Fruit fly (Drosophila melanogaster) whole organism, embryonic: ENCODE data around the gene Tmhs.

Source experiments
- CG10565 ChIP-seq: fragments of 200-800 bp; sonication (Bioruptor generic); optimal IDR thresholded peaks from 3 replicates; lab custom pipeline; 2016; ENCODE audit warnings: missing biosample characterization, mild to moderate bottlenecking, missing genetic modification characterization
- CG11560 ChIP-seq: fragments of 200-800 bp; sonication (Bioruptor generic); IDR thresholded peaks from 3 replicates; pipeline ENCODE4 v1.3.6; 2022; ENCODE audit warnings: missing biosample characterization, missing genetic modification characterization
- CG12744 ChIP-seq: fragments of 200-800 bp; sonication (Bioruptor generic); optimal IDR thresholded peaks from 2 replicates; lab custom pipeline; 2016; ENCODE audit warnings: missing biosample characterization, missing genetic modification characterization
- CG12769 ChIP-seq: fragments of 200-800 bp; sonication (Bioruptor generic); optimal IDR thresholded peaks from 2 replicates; lab custom pipeline; 2019; ENCODE audit warnings: missing biosample characterization, mild to moderate bottlenecking, missing genetic modification characterization, moderate library complexity
- CG13424 ChIP-seq: fragments of 200-800 bp; sonication (Bioruptor generic); optimal IDR thresholded peaks from 2 replicates; lab custom pipeline; 2019; ENCODE audit warnings: missing biosample characterization, mild to moderate bottlenecking, missing genetic modification characterization, moderate library complexity
- CG13775 ChIP-seq: fragments of 200-800 bp; sonication (Bioruptor generic); optimal IDR thresholded peaks from 3 replicates; lab custom pipeline; 2017; ENCODE audit warnings: missing biosample characterization, mild to moderate bottlenecking, missing genetic modification characterization
- CG1529 ChIP-seq: fragments of 200-800 bp; sonication (Bioruptor generic); optimal IDR thresholded peaks from 3 replicates; lab custom pipeline; 2018; ENCODE audit warnings: missing biosample characterization, missing genetic modification characterization
- CG15514 ChIP-seq: fragments of 200-800 bp; sonication (Bioruptor generic); optimal IDR thresholded peaks from 3 replicates; lab custom pipeline; 2017; ENCODE audit warnings: missing biosample characterization, missing genetic modification characterization, mild to moderate bottlenecking, moderate library complexity, missing genetic modification reagents
- CG18599 ChIP-seq: fragments of 200-800 bp; sonication (Bioruptor generic); optimal IDR thresholded peaks from 3 replicates; lab custom pipeline; 2017; ENCODE audit warnings: missing biosample characterization, missing genetic modification characterization, mild to moderate bottlenecking, moderate library complexity, missing genetic modification reagents
- CG31388 ChIP-seq: fragments of 200-800 bp; sonication (Bioruptor generic); optimal IDR thresholded peaks from 2 replicates; lab custom pipeline; 2016; ENCODE audit warnings: missing biosample characterization, missing genetic modification characterization
- CG6175 ChIP-seq: fragments of 200-800 bp; sonication (Bioruptor generic); IDR thresholded peaks from 3 replicates; pipeline ENCODE4 v1.3.6; 2022; ENCODE audit warnings: missing biosample characterization, missing genetic modification characterization
- CG8388 ChIP-seq: fragments of 200-800 bp; sonication (Bioruptor generic); optimal IDR thresholded peaks from 2 replicates; lab custom pipeline; 2019; ENCODE audit warnings: missing biosample characterization, mild to moderate bottlenecking, missing genetic modification characterization, moderate library complexity
- CG9437 ChIP-seq: fragments of 200-800 bp; sonication (Bioruptor generic); optimal IDR thresholded peaks from 2 replicates; lab custom pipeline; 2018; ENCODE audit warnings: missing biosample characterization, mild to moderate bottlenecking, missing genetic modification characterization
- CTCF ChIP-seq: fragments of 200-800 bp; sonication (Bioruptor generic); optimal IDR thresholded peaks from 2 replicates; lab custom pipeline; 2017; ENCODE audit warnings: missing biosample characterization, mild to moderate bottlenecking, missing genetic modification characterization, moderate library complexity
- Dip2 ChIP-seq: fragments of 200-800 bp; sonication (Bioruptor generic); IDR thresholded peaks from 2 replicates; pipeline ENCODE4 v1.3.6; 2022; ENCODE audit warnings: missing biosample characterization, missing genetic modification characterization
- Ets65A ChIP-seq: fragments of 200-800 bp; sonication (Bioruptor generic); peaks from one replicate; lab custom pipeline; 2016; ENCODE audit warnings: missing biosample characterization, missing genetic modification characterization
- GATAe ChIP-seq: fragments of 200-800 bp; sonication (Bioruptor generic); conservative IDR thresholded peaks from 2 replicates; pipeline ENCODE4 v1.3.6; 2022; ENCODE audit warnings: missing biosample characterization, missing genetic modification characterization
- H15 ChIP-seq: fragments of 200-800 bp; sonication (Bioruptor generic); IDR thresholded peaks from 3 replicates; pipeline ENCODE4 v1.3.6; 2022; ENCODE audit warnings: missing biosample characterization, missing genetic modification characterization
- Hmx ChIP-seq: fragments of 200-800 bp; sonication (Bioruptor generic); optimal IDR thresholded peaks from 2 replicates; lab custom pipeline; 2016; ENCODE audit warnings: missing biosample characterization, missing genetic modification characterization
- Hr39 ChIP-seq: fragments of >200 bp; optimal IDR thresholded peaks from 2 replicates; lab custom pipeline; 2017
- NC2α ChIP-seq: fragments of 200-800 bp; sonication (Bioruptor generic); optimal IDR thresholded peaks from 2 replicates; lab custom pipeline; 2016; ENCODE audit warnings: missing biosample characterization, missing genetic modification characterization
- Oli ChIP-seq: fragments of 200-800 bp; sonication (Bioruptor generic); optimal IDR thresholded peaks from 2 replicates; lab custom pipeline; 2018; ENCODE audit warnings: missing biosample characterization, mild to moderate bottlenecking, missing genetic modification characterization, moderate library complexity
- Ravus ChIP-seq: fragments of 200-800 bp; sonication (Bioruptor generic); IDR thresholded peaks from 2 replicates; pipeline ENCODE4 v1.3.6; 2022; ENCODE audit warnings: missing biosample characterization, missing genetic modification characterization
- Rx ChIP-seq: fragments of 200-800 bp; sonication (Bioruptor generic); IDR thresholded peaks from 2 replicates; pipeline ENCODE4 v1.3.6; 2022; ENCODE audit warnings: missing biosample characterization, missing genetic modification characterization
- Spps ChIP-seq: fragments of 200-800 bp; sonication (Bioruptor generic); optimal IDR thresholded peaks from 2 replicates; lab custom pipeline; 2018; ENCODE audit warnings: missing biosample characterization, mild to moderate bottlenecking, missing genetic modification characterization
- TFAM ChIP-seq: fragments of 200-800 bp; sonication (Bioruptor generic); optimal IDR thresholded peaks from 2 replicates; lab custom pipeline; 2017; ENCODE audit warnings: missing biosample characterization, missing genetic modification characterization, inconsistent platforms
- Xbp1 ChIP-seq: fragments of 200-800 bp; sonication (Bioruptor generic); optimal IDR thresholded peaks from 3 replicates; lab custom pipeline; 2016; ENCODE audit warnings: missing biosample characterization, mild to moderate bottlenecking, missing genetic modification characterization
- aop ChIP-seq: fragments of 200-800 bp; sonication (Bioruptor generic); IDR thresholded peaks from 2 replicates; pipeline ENCODE4 v1.3.6; 2022; ENCODE audit warnings: missing biosample characterization, missing genetic modification characterization
- crc ChIP-seq: fragments of 200-800 bp; sonication (Bioruptor generic); optimal IDR thresholded peaks from 2 replicates; lab custom pipeline; 2016; ENCODE audit warnings: missing biosample characterization, missing genetic modification characterization
- disco-r ChIP-seq: fragments of 200-800 bp; sonication (Bioruptor generic); optimal IDR thresholded peaks from 2 replicates; lab custom pipeline; 2016; ENCODE audit warnings: missing biosample characterization, missing genetic modification characterization
- esg ChIP-seq: fragments of 200-800 bp; sonication (Bioruptor generic); conservative IDR thresholded peaks from 2 replicates; pipeline ENCODE4 v1.3.6; 2022; ENCODE audit warnings: missing biosample characterization, missing genetic modification characterization
- gce ChIP-seq: fragments of 200-800 bp; sonication (Bioruptor generic); IDR thresholded peaks from 3 replicates; pipeline ENCODE4 v1.3.6; 2022; ENCODE audit warnings: missing biosample characterization, missing genetic modification characterization
- gcm ChIP-seq: fragments of 200-800 bp; sonication (Bioruptor generic); optimal IDR thresholded peaks from 2 replicates; lab custom pipeline; 2019; ENCODE audit warnings: missing biosample characterization, mild to moderate bottlenecking, missing genetic modification characterization, moderate library complexity
- insv ChIP-seq, 2 experiments: fragments of 200-800 bp; sonication (Bioruptor generic); optimal IDR thresholded peaks; 3 replicates each; lab custom pipeline; 2016 to 2018; ENCODE audit warnings: missing biosample characterization in 2 of 2, missing genetic modification characterization in 2 of 2
- lab ChIP-seq: fragments of 200-800 bp; sonication (Bioruptor generic); optimal IDR thresholded peaks from 3 replicates; lab custom pipeline; 2017; ENCODE audit warnings: missing biosample characterization, missing genetic modification characterization, mild to moderate bottlenecking, moderate library complexity, missing genetic modification reagents
- lov ChIP-seq, 2 experiments: fragments of 200-800 bp in 1 of 2; fragments of >200 bp in 1 of 2; sonication (Bioruptor generic) in 1 of 2; IDR thresholded peaks in 1 of 2; optimal IDR thresholded peaks in 1 of 2; 2 replicates in 1 of 2; 3 replicates in 1 of 2; pipeline versions ENCODE4 v1.3.6 to Lab custom; 2017 to 2022; ENCODE audit warnings: missing biosample characterization in 1 of 2, missing genetic modification characterization in 1 of 2
- mld ChIP-seq: fragments of 200-800 bp; sonication (Bioruptor generic); IDR thresholded peaks from 3 replicates; pipeline ENCODE4 v1.3.6; 2022; ENCODE audit warnings: missing biosample characterization, missing genetic modification characterization; ENCODE audit not compliant: partially characterized antibody
- nom ChIP-seq: fragments of 200-800 bp; sonication (Bioruptor generic); optimal IDR thresholded peaks from 2 replicates; lab custom pipeline; 2017; ENCODE audit warnings: missing biosample characterization, missing genetic modification characterization, mild to moderate bottlenecking, moderate library complexity, missing genetic modification reagents
- oc ChIP-seq: fragments of 200-800 bp; sonication (Bioruptor generic); optimal IDR thresholded peaks from 2 replicates; lab custom pipeline; 2018; ENCODE audit warnings: missing biosample characterization, mild to moderate bottlenecking, missing genetic modification characterization, moderate library complexity
- onecut ChIP-seq: fragments of 200-800 bp; sonication (Bioruptor generic); IDR thresholded peaks from 2 replicates; pipeline ENCODE4 v1.3.6; 2022; ENCODE audit warnings: missing biosample characterization, missing genetic modification characterization
- phol ChIP-seq: fragments of 200-800 bp; sonication (Bioruptor generic); optimal IDR thresholded peaks from 3 replicates; lab custom pipeline; 2018; ENCODE audit warnings: missing biosample characterization, mild to moderate bottlenecking, missing genetic modification characterization, moderate library complexity
- psq ChIP-seq: fragments of 200-800 bp; sonication (Bioruptor generic); optimal IDR thresholded peaks from 2 replicates; lab custom pipeline; 2017; ENCODE audit warnings: missing biosample characterization, missing genetic modification characterization
- ranshi ChIP-seq: fragments of 200-800 bp; sonication (Bioruptor generic); IDR thresholded peaks from 2 replicates; pipeline ENCODE4 v1.3.6; 2022; ENCODE audit warnings: missing biosample characterization, missing genetic modification characterization
- rib ChIP-seq: fragments of 200-800 bp; sonication (Bioruptor generic); IDR thresholded peaks from 2 replicates; pipeline ENCODE4 v1.3.6; 2022; ENCODE audit warnings: missing biosample characterization, missing genetic modification characterization
- stwl ChIP-seq: fragments of 200-800 bp; sonication (Bioruptor generic); optimal IDR thresholded peaks from 3 replicates; lab custom pipeline; 2018; ENCODE audit warnings: missing biosample characterization, mild to moderate bottlenecking, missing genetic modification characterization, moderate library complexity
- tap ChIP-seq: fragments of 200-800 bp; optimal IDR thresholded peaks from 3 replicates; lab custom pipeline; 2019; ENCODE audit warnings: missing biosample characterization, mild to moderate bottlenecking, missing genetic modification characterization, moderate library complexity
- tio ChIP-seq: fragments of 200-800 bp; sonication (Bioruptor generic); optimal IDR thresholded peaks from 2 replicates; lab custom pipeline; 2017; ENCODE audit warnings: missing biosample characterization, missing genetic modification characterization, inconsistent platforms
- tna ChIP-seq: fragments of 200-800 bp; sonication (Bioruptor generic); IDR thresholded peaks from 2 replicates; pipeline ENCODE4 v1.3.6; 2022; ENCODE audit warnings: missing biosample characterization, missing genetic modification characterization; ENCODE audit not compliant: partially characterized antibody
- trh ChIP-seq: fragments of 200-800 bp; sonication (Bioruptor generic); optimal IDR thresholded peaks from 2 replicates; lab custom pipeline; 2016; ENCODE audit warnings: missing biosample characterization, missing genetic modification characterization
- wdn ChIP-seq: fragments of 200-800 bp; sonication (Bioruptor generic); IDR thresholded peaks from 2 replicates; pipeline ENCODE4 v1.3.6; 2022; ENCODE audit warnings: missing biosample characterization, missing genetic modification characterization

Gene Tmhs

dm6 chr3L:1856467-1857350, 28.7 kb upstream of the Tmhs start, which contains the start of gene CG12024 (continued):
- TF ChIP-seq gcm (GFP tag; lab: Kevin White, UChicago) (peak; percentile 26), CG12769 (tag; lab: Kevin White, UChicago) (peak; percentile 87), phol (tag; lab: Kevin White, UChicago) (peak; percentile 87), NC2α (GFP tag; lab: Kevin White, UChicago) (peak; percentile 33), esg (peak; percentile 24; the same call in 1 of the 2 replicates), disco-r (GFP tag; lab: Kevin White, UChicago) (peak; percentile 85), H15 (peak; percentile 62; the same call in 1 of the 3 replicates), tio (GFP tag; lab: Kevin White, UChicago) (peak; percentile 64), wdn (0 out of 2 replicates have a peak, but pooled peaks have one; percentile 33), lov (optimal IDR thresholded peaks at IDR 0.05; lab: Kevin White, UChicago) (no peak), lov (GFP tag; IDR thresholded peaks at IDR 0.05; lab: Robert Waterston, UW) (no peak), rib (GFP tag; lab: Robert Waterston, UW) (no peak), CG9437 (GFP tag; lab: Kevin White, UChicago) (peak; percentile 59), CG8388 (peak; percentile 39), crc (peak; percentile 25), CG6175 (no peak), oc (tag; lab: Kevin White, UChicago) (no peak), ranshi (GFP tag; lab: Robert Waterston, UW) (no peak), CG18599 (GFP tag; lab: Kevin White, UChicago) (peak; percentile 65), CTCF (peak; percentile 33), CG10565 (GFP tag; lab: Kevin White, UChicago) (no peak), Rx (GFP tag; lab: Robert Waterston, UW) (0 out of 2 replicates have a peak, but pooled peaks have one; percentile 7), TFAM (GFP tag; lab: Kevin White, UChicago) (no peak), CG31388 (GFP tag; lab: Kevin White, UChicago) (peak; percentile 21), CG13775 (GFP tag; lab: Kevin White, UChicago) (peak; percentile 74), mld (GFP tag; lab: Robert Waterston, UW) (no peak), tna (GFP tag; lab: Robert Waterston, UW) (peak; percentile 23; the same call in 1 of the 2 replicates), CG12744 (GFP tag; lab: Kevin White, UChicago) (peak; percentile 78), CG15514 (GFP tag; lab: Kevin White, UChicago) (peak; percentile 87), gce (GFP tag; lab: Robert Waterston, UW) (no peak), stwl (tag; lab: Kevin White, UChicago) (peak; percentile 97), CG11560 (peak; percentile 39; the same call in 1 of the 3 replicates), Ets65A (GFP tag; lab: Kevin White, UChicago) (peak; percentile 97), psq (GFP tag; lab: Kevin White, UChicago) (peak; percentile 60), Oli (tag; lab: Kevin White, UChicago) (peak; percentile 68), Spps (tag; lab: Kevin White, UChicago) (peak; percentile 34), GATAe (GFP tag; lab: Robert Waterston, UW) (peak; percentile 24), insv (GFP tag; optimal IDR thresholded peaks at IDR 0.05; lab: Kevin White, UChicago) (peak in 1 of 2 experiments; percentile 62)

- TF ChIP-seq lab (GFP tag; lab: Kevin White, UChicago): peak; percentile 57
- TF ChIP-seq onecut (GFP tag; lab: Robert Waterston, UW): no peak
- peak; percentile 76; the same call in 1 of the 2 replicates for TF ChIP-seq aop (GFP tag; lab: Robert Waterston, UW)
- TF ChIP-seq trh (GFP tag; lab: Kevin White, UChicago): no peak
- no peak for TF ChIP-seq CG1529 (GFP tag; lab: Kevin White, UChicago)
- no peak for TF ChIP-seq Ravus
- TF ChIP-seq Hr39 (lab: Kevin White, UChicago): no peak
- no peak for TF ChIP-seq Hmx (GFP tag; lab: Kevin White, UChicago)
- TF ChIP-seq Dip2 (GFP tag; lab: Robert Waterston, UW): no peak
- no peak for TF ChIP-seq tap (tag; lab: Kevin White, UChicago)
- TF ChIP-seq tna (GFP tag; lab: Robert Waterston, UW): no peak
- TF ChIP-seq Xbp1 (GFP tag; lab: Kevin White, UChicago): no peak
- TF ChIP-seq CG13424 (tag; lab: Kevin White, UChicago): no peak
- TF ChIP-seq nom (GFP tag; lab: Kevin White, UChicago): peak; percentile 59
- no peak for TF ChIP-seq H15
These were observed 25.9 kb upstream of the Tmhs start for dm6 chr3L:1859563-1859962.
